Worm (Caenorhabditis elegans) whole organism, early embryonic: ENCODE results near the gene Y52E8A.6.

Experiments used
- hmg-4 ChIP-seq: fragments of 200-800 bp; sonication (Bioruptor generic); optimal IDR thresholded peaks from 2 replicates; lab custom pipeline; 2018; ENCODE audit warnings: mild to moderate bottlenecking, missing genetic modification characterization, missing compliant biosample characterization
- sea-1 ChIP-seq: fragments of 200-800 bp; sonication (Bioruptor generic); conservative IDR thresholded peaks from 2 replicates; pipeline ENCODE4 v1.3.6; 2022; ENCODE audit warnings: missing genetic modification characterization, missing compliant biosample characterization

DNA sequence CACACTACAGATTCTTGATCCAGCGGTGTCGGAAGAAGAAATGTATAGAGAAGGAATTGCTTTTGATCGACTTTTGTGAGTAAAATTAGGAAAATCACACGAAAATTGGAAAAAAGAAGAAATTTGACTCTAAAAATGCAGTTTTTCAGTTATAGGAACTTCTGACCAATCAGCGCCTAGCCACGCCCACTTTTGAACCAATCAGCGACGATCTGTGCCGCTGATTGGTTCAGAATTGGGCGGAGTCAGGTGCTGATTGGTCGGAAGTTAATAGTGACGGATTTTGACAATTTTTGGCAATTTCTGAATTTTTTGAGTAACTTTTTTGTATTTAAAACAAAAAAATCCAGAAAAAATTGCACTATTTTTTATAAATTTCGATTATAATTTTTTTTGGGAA lies 21.7 kb upstream of the Y52E8A.6 start:
- TF ChIP-seq hmg-4 (GFP tag; lab: Kevin White, UChicago) = no peak
- no peak for TF ChIP-seq sea-1 (GFP tag; lab: Robert Waterston, UW)
